Fruit fly (Drosophila melanogaster) whole organism, prepupa: ENCODE data around the gene Ptip.

Experiments used
- Blimp-1 ChIP-seq: fragments of 200-800 bp; sonication (Bioruptor generic); optimal IDR thresholded peaks from 3 replicates; lab custom pipeline; 2017; ENCODE audit warnings: missing biosample characterization, missing genetic modification characterization, mild to moderate bottlenecking, moderate library complexity, missing genetic modification reagents
- CG10631 ChIP-seq: fragments of 200-800 bp; sonication (Bioruptor generic); optimal IDR thresholded peaks from 2 replicates; lab custom pipeline; 2016; ENCODE audit warnings: missing biosample characterization, missing genetic modification characterization
- CG10669 ChIP-seq: fragments of 200-800 bp; sonication (Bioruptor generic); optimal IDR thresholded peaks from 3 replicates; lab custom pipeline; 2018; ENCODE audit warnings: missing biosample characterization, mild to moderate bottlenecking, missing genetic modification characterization, moderate library complexity
- CG11762 ChIP-seq: fragments of 200-800 bp; sonication (Bioruptor generic); optimal IDR thresholded peaks from 3 replicates; lab custom pipeline; 2016; ENCODE audit warnings: missing biosample characterization, missing genetic modification characterization; ENCODE audit not compliant: insufficient read depth
- CG15336 ChIP-seq: fragments of 200-800 bp; sonication (Bioruptor generic); IDR thresholded peaks from 2 replicates; pipeline ENCODE4 v1.3.6; 2022; ENCODE audit warnings: missing biosample characterization, missing genetic modification characterization
- CG1621 ChIP-seq: fragments of 200-800 bp; sonication (Bioruptor generic); optimal IDR thresholded peaks from 3 replicates; lab custom pipeline; 2018; ENCODE audit warnings: missing biosample characterization, mild to moderate bottlenecking, missing genetic modification characterization
- CG3032 ChIP-seq: fragments of 200-800 bp; optimal IDR thresholded peaks from 2 replicates; lab custom pipeline; 2019; ENCODE audit warnings: missing biosample characterization, mild to moderate bottlenecking, missing genetic modification characterization, moderate library complexity
- CG31627 ChIP-seq: fragments of 200-800 bp; sonication (Bioruptor generic); optimal IDR thresholded peaks from 3 replicates; lab custom pipeline; 2016; ENCODE audit warnings: missing biosample characterization, missing genetic modification characterization
- CG32006 ChIP-seq: fragments of 200-800 bp; sonication (Bioruptor generic); optimal IDR thresholded peaks from 3 replicates; lab custom pipeline; 2017; ENCODE audit warnings: missing biosample characterization, mild to moderate bottlenecking, missing genetic modification characterization
- CG34406 ChIP-seq: fragments of 200-800 bp; sonication (Bioruptor generic); optimal IDR thresholded peaks from 3 replicates; lab custom pipeline; 2016; ENCODE audit warnings: missing biosample characterization, missing genetic modification characterization
- CG3919 ChIP-seq: fragments of 200-800 bp; sonication (Bioruptor generic); optimal IDR thresholded peaks from 3 replicates; lab custom pipeline; 2016; ENCODE audit warnings: missing biosample characterization, missing genetic modification characterization
- CG6163 ChIP-seq: fragments of 200-800 bp; sonication (Bioruptor generic); IDR thresholded peaks from 3 replicates; pipeline ENCODE4 v1.3.6; 2022; ENCODE audit warnings: missing biosample characterization, missing genetic modification characterization
- CG6276 ChIP-seq: fragments of 200-800 bp; sonication (Bioruptor generic); optimal IDR thresholded peaks from 2 replicates; lab custom pipeline; 2017; ENCODE audit warnings: missing biosample characterization, mild to moderate bottlenecking, missing genetic modification characterization
- CG6792 ChIP-seq: fragments of 200-800 bp; sonication (Bioruptor generic); optimal IDR thresholded peaks from 3 replicates; lab custom pipeline; 2016; ENCODE audit warnings: missing biosample characterization, missing genetic modification characterization
- CG6808 ChIP-seq: fragments of 200-800 bp; sonication (Bioruptor generic); optimal IDR thresholded peaks from 3 replicates; lab custom pipeline; 2017; ENCODE audit warnings: missing biosample characterization, missing genetic modification characterization, mild to moderate bottlenecking, moderate library complexity, missing genetic modification reagents
- CG6854 ChIP-seq: fragments of 200-800 bp; sonication (Bioruptor generic); optimal IDR thresholded peaks from 2 replicates; lab custom pipeline; 2017; ENCODE audit warnings: missing biosample characterization, mild to moderate bottlenecking, missing genetic modification characterization
- CG8319 ChIP-seq: fragments of 200-800 bp; sonication (Bioruptor generic); optimal IDR thresholded peaks from 3 replicates; lab custom pipeline; 2016; ENCODE audit warnings: missing biosample characterization, missing genetic modification characterization
- CG8632 ChIP-seq: fragments of 200-800 bp; sonication (Bioruptor generic); optimal IDR thresholded peaks from 3 replicates; lab custom pipeline; 2016; ENCODE audit warnings: missing biosample characterization, missing genetic modification characterization
- CG9139 ChIP-seq: fragments of 200-800 bp; sonication (Bioruptor generic); optimal IDR thresholded peaks from 3 replicates; lab custom pipeline; 2017; ENCODE audit warnings: missing biosample characterization, mild to moderate bottlenecking, missing genetic modification characterization
- Eip75B ChIP-seq: fragments of 200-800 bp; sonication (Bioruptor generic); optimal IDR thresholded peaks from 3 replicates; lab custom pipeline; 2016; ENCODE audit warnings: missing biosample characterization, missing genetic modification characterization
- Ets21C ChIP-seq: fragments of 200-800 bp; sonication (Bioruptor generic); optimal IDR thresholded peaks from 3 replicates; lab custom pipeline; 2016; ENCODE audit warnings: missing biosample characterization, missing genetic modification characterization
- Ets96B ChIP-seq: fragments of 200-800 bp; optimal IDR thresholded peaks from 2 replicates; lab custom pipeline; 2019; ENCODE audit warnings: missing biosample characterization, mild to moderate bottlenecking, missing genetic modification characterization, moderate library complexity
- Gug ChIP-seq: fragments of 200-800 bp; sonication (Bioruptor generic); IDR thresholded peaks from 2 replicates; pipeline ENCODE4 v1.3.6; 2022; ENCODE audit warnings: missing biosample characterization, missing genetic modification characterization
- Hr38 ChIP-seq: sonication (Bioruptor generic); optimal IDR thresholded peaks from 2 replicates; lab custom pipeline; 2016; ENCODE audit warnings: missing biosample characterization, missing genetic modification characterization
- Hr39 ChIP-seq: fragments of 200-800 bp; sonication (Bioruptor generic); optimal IDR thresholded peaks from 2 replicates; lab custom pipeline; 2016; ENCODE audit warnings: missing biosample characterization, missing genetic modification characterization
- Hr4 ChIP-seq: fragments of 200-800 bp; sonication (Bioruptor generic); optimal IDR thresholded peaks from 3 replicates; lab custom pipeline; 2016; ENCODE audit warnings: missing biosample characterization, missing genetic modification characterization
- Lpt ChIP-seq: fragments of 200-800 bp; sonication (Bioruptor generic); optimal IDR thresholded peaks from 3 replicates; lab custom pipeline; 2016; ENCODE audit warnings: missing biosample characterization, missing genetic modification characterization
- Met ChIP-seq: fragments of 200-800 bp; sonication (Bioruptor generic); optimal IDR thresholded peaks from 3 replicates; lab custom pipeline; 2016; ENCODE audit warnings: missing biosample characterization, missing genetic modification characterization
- OdsH ChIP-seq: fragments of 200-800 bp; sonication (Bioruptor generic); optimal IDR thresholded peaks from 3 replicates; lab custom pipeline; 2016; ENCODE audit warnings: missing biosample characterization, missing genetic modification characterization
- Sox102F ChIP-seq: fragments of 200-800 bp; sonication (Bioruptor generic); optimal IDR thresholded peaks from 2 replicates; lab custom pipeline; 2016; ENCODE audit warnings: missing biosample characterization, mild to moderate bottlenecking, missing genetic modification characterization
- Sox15 ChIP-seq: fragments of 200-800 bp; sonication (Bioruptor generic); optimal IDR thresholded peaks from 3 replicates; lab custom pipeline; 2016; ENCODE audit warnings: missing biosample characterization, missing genetic modification characterization
- achi ChIP-seq: fragments of 200-800 bp; sonication (Bioruptor generic); optimal IDR thresholded peaks from 3 replicates; lab custom pipeline; 2016; ENCODE audit warnings: missing biosample characterization, missing genetic modification characterization
- acj6 ChIP-seq: fragments of 200-800 bp; sonication (Bioruptor generic); optimal IDR thresholded peaks from 3 replicates; lab custom pipeline; 2016; ENCODE audit warnings: missing biosample characterization, missing genetic modification characterization
- cyc ChIP-seq: fragments of 200-800 bp; sonication (Bioruptor generic); optimal IDR thresholded peaks from 3 replicates; lab custom pipeline; 2016; ENCODE audit warnings: missing biosample characterization, missing genetic modification characterization
- dsx ChIP-seq: fragments of 200-800 bp; optimal IDR thresholded peaks from 3 replicates; lab custom pipeline; 2019; ENCODE audit warnings: missing biosample characterization, mild to moderate bottlenecking, missing genetic modification characterization, moderate library complexity; ENCODE audit not compliant: poor library complexity, severe bottlenecking
- eg ChIP-seq: fragments of 200-800 bp; sonication (Bioruptor generic); IDR thresholded peaks from 3 replicates; pipeline ENCODE4 v1.3.6; 2022; ENCODE audit warnings: missing biosample characterization, missing genetic modification characterization
- esn ChIP-seq: fragments of 200-800 bp; sonication (Bioruptor generic); optimal IDR thresholded peaks from 2 replicates; lab custom pipeline; 2016; ENCODE audit warnings: missing biosample characterization, mild to moderate bottlenecking, missing genetic modification characterization, moderate library complexity
- fd59A ChIP-seq: fragments of 200-800 bp; sonication (Bioruptor generic); optimal IDR thresholded peaks from 2 replicates; lab custom pipeline; 2017; ENCODE audit warnings: missing biosample characterization, mild to moderate bottlenecking, missing genetic modification characterization, missing genetic modification reagents
- lz ChIP-seq: fragments of 200-800 bp; sonication (Bioruptor generic); optimal IDR thresholded peaks from 3 replicates; lab custom pipeline; 2016; ENCODE audit warnings: missing biosample characterization, missing genetic modification characterization
- net ChIP-seq: fragments of 200-800 bp; sonication (Bioruptor generic); optimal IDR thresholded peaks from 3 replicates; lab custom pipeline; 2016; ENCODE audit warnings: missing biosample characterization, missing genetic modification characterization
- pdm3 ChIP-seq: fragments of 200-800 bp; sonication (Bioruptor generic); optimal IDR thresholded peaks from 3 replicates; lab custom pipeline; 2016; ENCODE audit warnings: missing biosample characterization, missing genetic modification characterization
- salr ChIP-seq, 2 experiments: fragments of 200-800 bp; sonication (Bioruptor generic); optimal IDR thresholded peaks; 3 replicates each; lab custom pipeline; 2016 to 2018; ENCODE audit warnings: missing biosample characterization in 2 of 2, missing genetic modification characterization in 2 of 2, mild to moderate bottlenecking in 1 of 2
- spab ChIP-seq: fragments of 200-800 bp; sonication (Bioruptor generic); optimal IDR thresholded peaks from 2 replicates; lab custom pipeline; 2017; ENCODE audit warnings: missing biosample characterization, mild to moderate bottlenecking, missing genetic modification characterization, missing genetic modification reagents
- svp ChIP-seq: fragments of 200-800 bp; sonication (Bioruptor generic); peaks from one replicate; lab custom pipeline; 2016; ENCODE audit warnings: missing biosample characterization, missing genetic modification characterization
- vri ChIP-seq: fragments of 200-800 bp; sonication (Bioruptor generic); optimal IDR thresholded peaks from 3 replicates; lab custom pipeline; 2016; ENCODE audit warnings: missing biosample characterization, mild to moderate bottlenecking, missing genetic modification characterization

The Ptip gene

dm6 chr3L:14036867-14037313 lies 8.0 kb upstream of the Ptip start, which contains the start of gene Hsp110 (continued):
- TF ChIP-seq Eip75B (GFP tag; lab: Kevin White, UChicago): peak; percentile 6
- no peak for TF ChIP-seq Met (GFP tag; lab: Kevin White, UChicago)
- TF ChIP-seq net (GFP tag; lab: Kevin White, UChicago): no peak
- TF ChIP-seq fd59A (GFP tag; lab: Kevin White, UChicago): no peak
- no peak for TF ChIP-seq Gug (GFP tag; lab: Robert Waterston, UW)
- no peak for TF ChIP-seq Sox15 (GFP tag; lab: Kevin White, UChicago)
- TF ChIP-seq esn (GFP tag; lab: Kevin White, UChicago): peak; percentile 40
- TF ChIP-seq lz (GFP tag; lab: Kevin White, UChicago): peak; percentile 27
- peak; percentile 39 for TF ChIP-seq CG1621 (tag; lab: Kevin White, UChicago)
- TF ChIP-seq Ets21C: no peak
- TF ChIP-seq CG31627 (GFP tag; lab: Kevin White, UChicago): peak; percentile 19
- peak; percentile 23; the same call in 1 of the 3 replicates for TF ChIP-seq eg
- no peak for TF ChIP-seq CG32006 (GFP tag; lab: Kevin White, UChicago)
- peak; percentile 56 for TF ChIP-seq CG6854 (GFP tag; lab: Kevin White, UChicago)
- TF ChIP-seq Lpt (GFP tag; lab: Kevin White, UChicago): no peak

dm6 chr3L:14034476-14034875 lies 5.6 kb upstream of the Ptip start, which contains the start of gene CG6661:
Gene CG6661, plus strand, starts transcription at chr3L:14034776.
- TF ChIP-seq pdm3 (GFP tag; lab: Kevin White, UChicago) (no peak), Hr4 (no peak), CG34406 (no peak), fd59A (GFP tag; lab: Kevin White, UChicago) (no peak), Lpt (GFP tag; lab: Kevin White, UChicago) (no peak), CG8319 (no peak), Ets21C (no peak), CG15336 (GFP tag; lab: Robert Waterston, UW) (no peak), Met (GFP tag; lab: Kevin White, UChicago) (no peak), net (GFP tag; lab: Kevin White, UChicago) (no peak), Hr39 (GFP tag; lab: Kevin White, UChicago) (no peak), CG6276 (GFP tag; lab: Kevin White, UChicago) (no peak), eg (no peak), OdsH (GFP tag; lab: Kevin White, UChicago) (no peak), Ets96B (tag; lab: Kevin White, UChicago) (no peak), CG9139 (no peak), vri (GFP tag; lab: Kevin White, UChicago) (no peak), CG10631 (GFP tag; lab: Kevin White, UChicago) (no peak), Blimp-1 (no peak), spab (GFP tag; lab: Kevin White, UChicago) (no peak)

dm6 chr3L:14031171-14032126 lies 2.5 kb upstream of the Ptip start, which contains the start of the genes CG6650 and endos:
Gene CG6650, plus strand, starts transcription at chr3L:14031450.
Gene endos, minus strand, starts transcription at chr3L:14031706.
- TF ChIP-seq achi (GFP tag; lab: Kevin White, UChicago) (peak; percentile 22), CG3032 (tag; lab: Kevin White, UChicago) (peak; percentile 35), Hr38 (GFP tag; lab: Kevin White, UChicago) (no peak), CG6163 (GFP tag; lab: Robert Waterston, UW) (peak; percentile 19), CG32006 (GFP tag; lab: Kevin White, UChicago) (peak; percentile 48), Sox15 (GFP tag; lab: Kevin White, UChicago) (no peak), cyc (GFP tag; lab: Kevin White, UChicago) (peak; percentile 8), CG10669 (GFP tag; lab: Kevin White, UChicago) (peak; percentile 19), net (GFP tag; lab: Kevin White, UChicago) (peak; percentile 3), OdsH (GFP tag; lab: Kevin White, UChicago) (peak; percentile 39), svp (GFP tag; lab: Kevin White, UChicago) (peak; percentile 74), esn (GFP tag; lab: Kevin White, UChicago) (peak; percentile 20), CG8632 (no peak), CG6276 (GFP tag; lab: Kevin White, UChicago) (no peak), CG6808 (GFP tag; lab: Kevin White, UChicago) (peak; percentile 63), CG11762 (GFP tag; lab: Kevin White, UChicago) (peak; percentile 17), Sox102F (peak; percentile 8), Met (GFP tag; lab: Kevin White, UChicago) (peak; percentile 11), CG6792 (GFP tag; lab: Kevin White, UChicago) (no peak), dsx (peak; percentile 25), CG3919 (GFP tag; lab: Kevin White, UChicago) (peak; percentile 5), acj6 (peak; percentile 25), eg (no peak), salr (GFP tag; optimal IDR thresholded peaks at IDR 0.05; lab: Kevin White, UChicago) (no peak)
